Worm (Caenorhabditis elegans) whole organism, L3 larva: Measurements from ENCODE around the gene wee-1.3.
A peak's percentile ranks its signal among the peaks of the same experiment; 100 is the strongest.

Experiments
- R02D3.7 ChIP-seq: fragments of 150-350 bp; optimal IDR thresholded peaks from 2 replicates; lab custom pipeline; 2014; ENCODE audit warnings: missing biosample characterization, missing genetic modification characterization
- ZK546.5 ChIP-seq: sonication (generic microtip); optimal IDR thresholded peaks from 2 replicates; lab custom pipeline; 2017; ENCODE audit warnings: missing biosample characterization, missing genetic modification characterization
- aly-2 ChIP-seq: fragments of 150-350 bp; optimal IDR thresholded peaks from 2 replicates; lab custom pipeline; 2014; ENCODE audit warnings: missing biosample characterization, missing genetic modification characterization
- ama-1 ChIP-seq: fragments of 150-350 bp; optimal IDR thresholded peaks from 2 replicates; lab custom pipeline; 2018
- ceh-28 ChIP-seq: fragments of 150-350 bp; optimal IDR thresholded peaks from 2 replicates; lab custom pipeline; 2014; ENCODE audit warnings: missing biosample characterization, missing genetic modification reagents, missing genetic modification characterization
- ceh-82 ChIP-seq: fragments of 150-350 bp; optimal IDR thresholded peaks from 2 replicates; lab custom pipeline; 2014; ENCODE audit warnings: missing biosample characterization, missing genetic modification characterization
- ceh-9 ChIP-seq: sonication (generic microtip); optimal IDR thresholded peaks from 2 replicates; lab custom pipeline; 2018; ENCODE audit warnings: missing biosample characterization, missing genetic modification characterization
- egl-27 ChIP-seq: sonication (generic microtip); optimal IDR thresholded peaks from 4 replicates; lab custom pipeline; 2017; ENCODE audit warnings: missing biosample characterization, missing genetic modification reagents, missing genetic modification characterization
- egl-5 ChIP-seq: fragments of 150-350 bp; optimal IDR thresholded peaks from 2 replicates; lab custom pipeline; 2017; ENCODE audit warnings: missing biosample characterization, missing genetic modification reagents, missing genetic modification characterization, inconsistent platforms
- elt-1 ChIP-seq: fragments of 150-350 bp; optimal IDR thresholded peaks from 2 replicates; lab custom pipeline; 2014; ENCODE audit warnings: missing biosample characterization, missing genetic modification characterization
- elt-2 ChIP-seq: sonication (generic microtip); optimal IDR thresholded peaks from 2 replicates; lab custom pipeline; 2016; ENCODE audit warnings: missing genetic modification reagents, mild to moderate bottlenecking, missing genetic modification characterization, missing compliant biosample characterization
- elt-3 ChIP-seq, 3 experiments: fragments of 150-350 bp in 1 of 3; sonication (generic microtip) in 2 of 3; optimal IDR thresholded peaks; 2 replicates in 2 of 3; 4 replicates in 1 of 3; lab custom pipeline; 2014 to 2017; ENCODE audit warnings: missing biosample characterization in 3 of 3, missing genetic modification characterization in 3 of 3
- hmg-11 ChIP-seq: sonication (generic microtip); optimal IDR thresholded peaks from 2 replicates; lab custom pipeline; 2016; ENCODE audit warnings: missing genetic modification characterization, missing compliant biosample characterization
- jun-1 ChIP-seq: fragments of 150-350 bp; optimal IDR thresholded peaks from 2 replicates; lab custom pipeline; 2014; ENCODE audit warnings: missing biosample characterization, missing genetic modification reagents, missing genetic modification characterization
- lin-15B ChIP-seq: fragments of 150-350 bp; optimal IDR thresholded peaks from 2 replicates; lab custom pipeline; 2014; ENCODE audit warnings: missing biosample characterization, missing genetic modification characterization
- lin-39 ChIP-seq: fragments of 150-350 bp; optimal IDR thresholded peaks from 2 replicates; lab custom pipeline; 2018; ENCODE audit warnings: missing biosample characterization, missing genetic modification reagents, missing genetic modification characterization
- lsy-12 ChIP-seq: sonication (generic microtip); optimal IDR thresholded peaks from 2 replicates; lab custom pipeline; 2016; ENCODE audit warnings: mild to moderate bottlenecking, missing genetic modification characterization, missing compliant biosample characterization
- mdl-1 ChIP-seq: fragments of 150-350 bp; optimal IDR thresholded peaks from 2 replicates; lab custom pipeline; 2014; ENCODE audit warnings: missing biosample characterization, missing genetic modification characterization
- mml-1 ChIP-seq: fragments of 150-350 bp; sonication (generic microtip); optimal IDR thresholded peaks from 3 replicates; lab custom pipeline; 2014; ENCODE audit warnings: missing biosample characterization, missing genetic modification characterization
- nfya-1 ChIP-seq: sonication (generic microtip); optimal IDR thresholded peaks from 2 replicates; lab custom pipeline; 2017; ENCODE audit warnings: missing genetic modification characterization, mild to moderate bottlenecking, missing compliant biosample characterization, antibody characterized with exemption, moderate library complexity; ENCODE audit not compliant: insufficient read depth
- nhr-11 ChIP-seq: fragments of 150-350 bp; optimal IDR thresholded peaks from 2 replicates; lab custom pipeline; 2014; ENCODE audit warnings: missing biosample characterization, missing genetic modification characterization
- nhr-12 ChIP-seq: fragments of 150-350 bp; optimal IDR thresholded peaks from 2 replicates; lab custom pipeline; 2014; ENCODE audit warnings: missing biosample characterization, missing genetic modification characterization
- nhr-23 ChIP-seq: fragments of 150-350 bp; optimal IDR thresholded peaks from 2 replicates; lab custom pipeline; 2014; ENCODE audit warnings: missing biosample characterization, missing genetic modification reagents, missing genetic modification characterization
- nhr-237 ChIP-seq: fragments of 150-350 bp; optimal IDR thresholded peaks from 2 replicates; lab custom pipeline; 2014; ENCODE audit warnings: missing biosample characterization, missing genetic modification characterization
- nhr-25 ChIP-seq: sonication (generic microtip); optimal IDR thresholded peaks from 2 replicates; lab custom pipeline; 2017; ENCODE audit warnings: missing biosample characterization, missing genetic modification characterization
- nhr-28 ChIP-seq: fragments of 150-350 bp; optimal IDR thresholded peaks from 2 replicates; lab custom pipeline; 2014; ENCODE audit warnings: missing biosample characterization, missing genetic modification characterization
- nhr-43 ChIP-seq: sonication (generic microtip); optimal IDR thresholded peaks from 2 replicates; lab custom pipeline; 2016; ENCODE audit warnings: mild to moderate bottlenecking, missing genetic modification characterization, missing compliant biosample characterization; ENCODE audit not compliant: poor library complexity, severe bottlenecking
- nhr-67 ChIP-seq: fragments of 150-350 bp; optimal IDR thresholded peaks from 2 replicates; lab custom pipeline; 2014; ENCODE audit warnings: missing biosample characterization, missing genetic modification characterization
- nhr-76 ChIP-seq: fragments of 150-350 bp; sonication (generic microtip); optimal IDR thresholded peaks from 5 replicates; lab custom pipeline; 2014; ENCODE audit warnings: missing biosample characterization, missing genetic modification characterization
- nhr-77 ChIP-seq: fragments of 150-350 bp; optimal IDR thresholded peaks from 2 replicates; lab custom pipeline; 2014; ENCODE audit warnings: missing biosample characterization, missing genetic modification characterization
- pha-4 ChIP-seq: fragments of 150-350 bp; optimal IDR thresholded peaks from 2 replicates; lab custom pipeline; 2014; ENCODE audit warnings: missing biosample characterization, missing genetic modification reagents, missing genetic modification characterization
- pqm-1 ChIP-seq: fragments of 150-350 bp; optimal IDR thresholded peaks from 2 replicates; lab custom pipeline; 2017; ENCODE audit warnings: missing biosample characterization, missing genetic modification characterization, inconsistent platforms
- sea-2 ChIP-seq: fragments of 150-350 bp; sonication (generic microtip); optimal IDR thresholded peaks from 4 replicates; lab custom pipeline; 2014; ENCODE audit warnings: missing biosample characterization, missing genetic modification reagents, missing genetic modification characterization
- skn-1 ChIP-seq: fragments of 150-350 bp; optimal IDR thresholded peaks from 2 replicates; lab custom pipeline; 2014; ENCODE audit warnings: missing biosample characterization, missing genetic modification characterization
- snpc-4 ChIP-seq: fragments of 150-350 bp; optimal IDR thresholded peaks from 2 replicates; lab custom pipeline; 2014; ENCODE audit warnings: missing biosample characterization, missing genetic modification characterization
- tbx-2 ChIP-seq: sonication (generic microtip); optimal IDR thresholded peaks from 2 replicates; lab custom pipeline; 2016; ENCODE audit warnings: mild to moderate bottlenecking, missing genetic modification characterization, missing compliant biosample characterization
- unc-39 ChIP-seq: sonication (generic microtip); optimal IDR thresholded peaks from 4 replicates; lab custom pipeline; 2017; ENCODE audit warnings: missing biosample characterization, missing genetic modification characterization
- unc-62 ChIP-seq: fragments of 150-350 bp; sonication (generic microtip); optimal IDR thresholded peaks from 4 replicates; lab custom pipeline; 2014; ENCODE audit warnings: missing biosample characterization, missing genetic modification reagents, missing genetic modification characterization
- zag-1 ChIP-seq: fragments of 150-350 bp; optimal IDR thresholded peaks from 2 replicates; lab custom pipeline; 2014; ENCODE audit warnings: missing biosample characterization, missing genetic modification characterization

Gene wee-1.3

ce11 chrII:9716417-9717039, at the start of gene wee-1.3:
wee-1.3 (minus strand) TSS chrII:9716467.
- TF ChIP-seq jun-1 (tag; lab: Kevin White, UChicago) (peak; percentile 46), lin-15B (tag; lab: Kevin White, UChicago) (peak; percentile 72), hmg-11 (tag; lab: Kevin White, UChicago) (peak; percentile 43), mdl-1 (tag; lab: Kevin White, UChicago) (no peak), ZK546.5 (tag; lab: Kevin White, UChicago) (no peak), R02D3.7 (tag; lab: Kevin White, UChicago) (peak; percentile 65), elt-1 (peak; percentile 29), nhr-237 (tag; lab: Kevin White, UChicago) (no peak), ama-1 (lab: Kevin White, UChicago) (peak; percentile 13), elt-2 (tag; lab: Kevin White, UChicago) (peak; percentile 52), unc-39 (no peak), lsy-12 (tag; lab: Kevin White, UChicago) (no peak), nhr-12 (no peak), sea-2 (GFP tag; lab: Kevin White, UChicago) (no peak), nhr-11 (peak; percentile 76), egl-27 (tag; lab: Kevin White, UChicago) (no peak), tbx-2 (no peak), skn-1 (tag; lab: Kevin White, UChicago) (peak; percentile 40), nhr-76 (tag; lab: Kevin White, UChicago) (no peak), mml-1 (tag; lab: Kevin White, UChicago) (no peak), nhr-28 (tag; lab: Kevin White, UChicago) (no peak), lin-39 (tag; lab: Kevin White, UChicago) (peak; percentile 52), nhr-23 (peak; percentile 87), nhr-67 (tag; lab: Kevin White, UChicago) (no peak), aly-2 (no peak), snpc-4 (peak; percentile 26), nfya-1 (tag; lab: Kevin White, UChicago) (peak; percentile 86), pqm-1 (tag; lab: Kevin White, UChicago) (peak; percentile 57), egl-5 (tag; lab: Kevin White, UChicago) (peak; percentile 83), nhr-25 (peak; percentile 72), ceh-28 (tag; lab: Kevin White, UChicago) (peak; percentile 42), pha-4 (tag; lab: Kevin White, UChicago) (peak; percentile 91), elt-3 (tag; optimal IDR thresholded peaks at IDR 0.05; lab: Kevin White, UChicago) (no peak), ceh-82 (tag; lab: Kevin White, UChicago) (peak; percentile 3), nhr-77 (no peak), unc-62 (GFP tag; lab: Kevin White, UChicago) (no peak)
- TF ChIP-seq, all 47 proteins: peak for 19

DNA sequence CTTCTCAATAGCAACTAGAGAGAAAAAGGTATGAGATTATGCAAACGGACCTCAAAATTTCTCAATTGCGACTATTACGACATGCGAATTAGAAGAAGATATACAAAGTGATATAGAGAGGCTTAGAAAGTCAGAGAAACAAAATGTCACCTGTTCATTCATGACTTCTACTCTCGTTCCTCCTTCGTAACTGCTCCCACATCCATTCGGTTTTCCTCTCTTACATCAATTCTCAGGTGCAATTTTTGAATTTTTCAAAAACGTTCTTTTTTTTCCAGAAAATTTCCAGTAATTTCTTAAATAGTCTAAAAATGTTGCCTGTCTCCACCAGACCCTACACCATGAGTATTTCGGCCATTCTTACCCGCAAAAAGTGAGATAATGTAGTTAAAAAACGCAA, 48.4 kb upstream of the wee-1.3 start:
- TF ChIP-seq tbx-2, result no peak
- TF ChIP-seq nhr-12, result no peak
- TF ChIP-seq zag-1, result no peak
- TF ChIP-seq egl-27 (tag; lab: Kevin White, UChicago), result no peak
- no peak for TF ChIP-seq lin-15B (tag; lab: Kevin White, UChicago)
- TF ChIP-seq lsy-12 (tag; lab: Kevin White, UChicago), result no peak
- TF ChIP-seq egl-5 (tag; lab: Kevin White, UChicago), result no peak
- no peak for TF ChIP-seq nhr-43 (tag; lab: Kevin White, UChicago)
- TF ChIP-seq nhr-76 (tag; lab: Kevin White, UChicago), result no peak
- TF ChIP-seq ceh-9, result no peak
- TF ChIP-seq nhr-11, result no peak
- no peak for TF ChIP-seq hmg-11 (tag; lab: Kevin White, UChicago)
- no peak for TF ChIP-seq snpc-4
- no peak for TF ChIP-seq elt-1
- TF ChIP-seq pqm-1 (tag; lab: Kevin White, UChicago), result no peak
- TF ChIP-seq pha-4 (tag; lab: Kevin White, UChicago), result no peak
- TF ChIP-seq nhr-23, result no peak
- no peak for TF ChIP-seq nhr-77
- TF ChIP-seq nhr-237 (tag; lab: Kevin White, UChicago), result no peak
- no peak for TF ChIP-seq aly-2

- TF ChIP-seq lin-39 (tag; lab: Kevin White, UChicago) (no peak), R02D3.7 (tag; lab: Kevin White, UChicago) (no peak), nfya-1 (tag; lab: Kevin White, UChicago) (peak; percentile 26), nhr-11 (peak; percentile 60), sea-2 (GFP tag; lab: Kevin White, UChicago) (no peak)
- TF ChIP-seq, all 47 proteins: peak for 2
Observed at ce11 chrII:9759382-9759781, 43.1 kb upstream of the wee-1.3 start.
